Fruit fly (Drosophila melanogaster) ovary, adult (tissue): ENCODE measurements around the gene CG15443.

Experiments
- CG17801 ChIP-seq: fragments of 200-800 bp; optimal IDR thresholded peaks from 2 replicates; lab custom pipeline; 2019; ENCODE audit warnings: missing biosample characterization, mild to moderate bottlenecking, missing genetic modification characterization, moderate library complexity; ENCODE audit not compliant: partially characterized antibody

Gene CG15443

DNA sequence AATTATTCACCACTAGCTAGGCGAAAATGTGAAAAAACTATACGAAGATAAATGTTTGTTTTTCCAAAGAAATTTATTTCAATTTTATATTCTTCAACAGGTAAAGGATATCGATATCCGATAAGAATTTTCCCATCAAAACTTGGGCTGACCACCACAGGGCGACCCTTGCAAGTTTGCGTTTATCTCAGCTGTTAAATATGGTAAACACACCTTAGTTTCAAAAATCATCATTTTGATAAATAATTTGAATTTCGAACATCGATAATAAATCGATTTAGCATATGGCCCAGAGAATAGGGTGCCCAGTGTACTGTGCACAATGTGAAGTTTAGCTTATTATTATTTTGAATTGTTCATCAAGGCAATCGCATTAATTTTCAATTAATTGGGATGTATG, at the start of gene CG15443, which contains the start of gene Paris:
TSS of gene CG15443 (minus strand) at position 125 of the 400 bp plus-strand sequence.
TSS of gene Paris (plus strand) at position 289 of the 400 bp plus-strand sequence.
- TF ChIP-seq CG17801 (GFP tag; lab: Kevin White, UChicago), result no peak

DNA sequence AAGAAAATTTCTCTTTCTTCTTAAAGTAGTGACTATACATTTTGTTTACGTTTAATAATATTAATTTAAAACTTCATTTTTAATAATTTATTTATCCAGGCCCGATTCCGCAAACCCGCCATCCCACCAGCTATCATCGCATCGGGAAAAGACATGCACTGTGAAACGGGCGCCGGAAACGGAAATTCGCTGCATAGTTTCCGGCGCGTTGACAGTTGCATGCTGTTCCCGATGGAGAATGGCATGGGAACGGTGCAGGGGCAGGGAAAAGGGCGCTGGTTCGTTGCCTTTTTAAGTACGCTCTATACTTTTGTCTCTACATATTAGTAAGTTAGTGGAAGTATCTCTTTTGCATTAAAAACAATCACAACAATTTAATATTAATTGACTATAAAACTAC, 14.7 kb upstream of the CG15443 start:
- no peak for TF ChIP-seq CG17801 (GFP tag; lab: Kevin White, UChicago)

DNA sequence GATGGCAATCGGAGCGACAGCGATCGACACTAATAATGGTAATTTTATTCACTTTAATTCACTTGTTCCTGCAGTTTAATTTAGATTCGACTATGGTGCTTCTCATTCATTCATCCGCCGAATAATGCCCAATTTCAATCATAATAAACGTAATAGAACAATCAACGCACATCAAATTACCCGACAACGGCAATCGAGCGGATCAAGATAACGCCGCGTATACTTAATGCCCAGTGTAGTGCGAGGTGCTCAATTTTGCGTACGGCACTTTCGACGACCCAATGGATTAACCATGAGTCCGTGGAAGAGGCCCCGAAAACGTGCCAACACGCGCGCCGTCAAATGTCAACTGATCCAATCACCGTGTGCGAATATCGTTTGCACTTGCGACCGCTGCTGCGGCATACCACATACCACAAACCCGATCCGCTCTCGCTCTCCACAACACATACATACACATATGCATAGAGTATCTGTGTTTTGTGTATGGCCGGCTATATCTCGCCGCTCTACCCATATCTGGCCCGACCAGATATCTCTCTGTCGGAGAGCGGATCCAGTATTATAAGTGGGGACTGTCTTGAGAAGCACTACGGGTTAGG, 13.5 kb upstream of the CG15443 start, which contains the start of gene ine:
TSS of gene ine (minus strand) at position 351 of the 602 bp plus-strand sequence.
- TF ChIP-seq CG17801 (GFP tag; lab: Kevin White, UChicago), result no peak

DNA sequence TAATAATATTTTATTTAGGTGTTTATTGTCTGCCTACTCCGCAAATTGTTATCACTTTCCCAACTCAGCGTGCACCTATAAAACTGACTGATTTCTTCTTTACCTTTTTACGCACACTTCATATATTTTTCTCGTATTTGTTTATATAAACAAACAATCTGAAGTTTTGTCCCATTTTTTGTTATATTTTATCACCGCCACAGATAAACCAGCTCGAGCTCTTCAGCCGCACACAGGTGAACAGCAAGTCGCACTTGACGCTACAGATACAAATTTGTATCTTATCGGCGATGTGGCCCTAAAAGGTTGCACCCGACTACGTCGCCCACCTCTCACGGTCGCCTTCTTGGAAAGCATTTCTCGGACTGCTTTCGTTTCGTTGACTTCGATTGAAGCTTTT, 12.2 kb upstream of the CG15443 start:
- TF ChIP-seq CG17801 (GFP tag; lab: Kevin White, UChicago), result no peak

DNA sequence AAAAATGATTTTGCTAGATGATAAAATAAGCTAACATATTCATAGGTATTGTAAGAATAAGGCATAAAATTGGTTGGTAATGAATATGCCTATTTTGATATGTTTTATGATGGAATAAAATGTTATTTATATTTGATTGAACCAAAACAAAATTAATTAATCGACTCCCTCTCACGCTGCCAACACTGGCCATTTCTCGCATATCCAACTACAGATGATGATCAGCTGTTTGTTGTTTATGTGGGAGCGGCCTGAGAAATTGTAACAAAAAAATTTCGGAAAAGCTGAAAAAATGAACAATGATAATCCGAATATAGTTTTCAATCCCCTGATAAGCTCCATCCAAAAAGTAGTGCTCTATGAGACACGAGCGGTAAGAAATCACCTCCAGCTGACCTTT, 1.7 kb upstream of the CG15443 start, which contains the start of gene FIG4:
TSS of gene FIG4 (plus strand) at position 229 of the 400 bp plus-strand sequence.
- peak; percentile 12 for TF ChIP-seq CG17801 (GFP tag; lab: Kevin White, UChicago)

DNA sequence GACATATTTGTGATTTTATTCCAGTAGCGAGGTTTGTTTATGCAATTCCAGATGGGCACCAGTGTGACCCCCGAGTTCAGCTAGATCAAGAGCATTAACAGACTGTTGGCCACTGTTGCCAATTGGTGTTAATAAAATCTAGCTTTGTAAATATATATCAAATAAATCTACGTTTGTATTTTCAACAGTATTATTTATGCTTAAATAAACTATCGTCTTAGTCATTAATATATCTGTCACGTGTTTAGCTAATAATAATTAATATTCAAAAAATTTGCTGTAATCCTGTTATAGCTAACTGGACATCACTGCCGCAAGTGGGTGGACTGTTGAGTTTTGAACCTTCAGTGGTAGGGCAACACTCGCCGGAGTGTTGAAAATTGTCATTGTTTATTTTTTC, 3.7 kb downstream of the CG15443 start, which contains the start of the genes mRpL27 and CG15435:
TSS of gene mRpL27 (minus strand) at position 96 of the 400 bp plus-strand sequence.
TSS of gene CG15435 (plus strand) at position 187 of the 400 bp plus-strand sequence.
- no peak for TF ChIP-seq CG17801 (GFP tag; lab: Kevin White, UChicago)

DNA sequence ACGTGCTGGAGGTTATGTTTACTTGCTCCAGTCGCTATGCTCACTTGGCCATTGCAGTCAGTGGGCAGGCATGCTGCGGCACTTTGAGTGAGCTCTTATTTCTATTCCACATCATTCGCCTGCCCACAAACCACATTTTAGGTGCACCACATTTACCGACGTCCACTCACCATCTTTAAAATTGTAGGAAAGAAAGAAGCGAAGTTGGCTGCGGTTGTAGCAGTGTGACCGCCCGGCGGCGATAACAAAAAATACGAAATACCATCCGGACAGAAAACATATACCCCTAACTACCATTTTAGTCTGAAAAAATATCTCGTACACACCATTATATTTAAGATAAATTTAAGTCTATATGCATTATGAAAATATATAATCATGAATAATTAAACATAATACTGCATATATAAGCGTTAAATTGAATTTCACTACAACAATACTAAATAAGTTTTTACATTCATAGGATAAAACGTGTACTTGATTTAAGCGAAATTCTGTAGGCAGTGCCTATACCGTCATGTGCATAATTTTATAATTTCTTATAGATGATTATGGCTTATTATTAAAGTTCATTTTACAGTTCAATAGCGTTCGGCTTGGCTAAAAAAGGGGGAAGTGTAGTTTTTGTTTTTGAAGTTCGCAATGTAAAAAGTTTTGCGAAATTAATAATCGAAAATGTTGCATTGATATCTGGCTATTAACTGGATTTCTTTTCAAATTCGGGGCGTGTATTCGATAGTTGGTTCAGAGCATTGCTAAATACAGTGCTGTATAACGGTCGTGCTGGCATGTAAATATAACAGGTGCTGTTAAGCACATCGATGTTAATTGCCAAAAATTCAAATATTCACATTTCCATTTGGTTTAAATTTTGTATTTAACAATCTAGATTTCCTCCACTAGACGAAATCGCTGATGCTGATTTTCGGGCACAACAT, 4.9 kb downstream of the CG15443 start, which contains the start of gene RpL27A:
TSS of gene RpL27A (minus strand) at position 246 of the 938 bp plus-strand sequence.
- peak; percentile 61 for TF ChIP-seq CG17801 (GFP tag; lab: Kevin White, UChicago)

DNA sequence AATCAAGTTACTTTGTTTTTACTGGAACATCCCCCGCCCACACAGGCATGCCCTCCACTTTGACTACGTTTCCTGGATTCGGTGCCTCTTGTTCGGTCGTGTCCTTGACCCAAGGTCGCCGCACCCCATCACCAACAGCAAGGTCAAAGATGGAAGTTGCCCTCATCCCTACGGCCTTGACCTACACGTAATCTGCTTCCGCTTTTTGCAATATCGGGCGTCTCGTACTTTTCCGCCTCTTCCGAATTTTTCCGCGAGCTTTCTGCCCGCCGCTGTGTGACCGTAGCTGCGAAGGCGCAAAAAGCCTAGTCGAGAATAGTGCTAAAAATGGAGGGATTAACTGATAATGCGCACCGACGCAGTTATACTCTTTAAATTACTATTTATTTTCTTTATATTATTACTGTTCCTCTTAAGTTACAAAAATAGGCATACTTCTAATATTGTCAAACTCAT, 6.7 kb downstream of the CG15443 start, which contains the start of gene Gs1l:
TSS of gene Gs1l (minus strand) at position 269 of the 456 bp plus-strand sequence.
- peak; percentile 26 for TF ChIP-seq CG17801 (GFP tag; lab: Kevin White, UChicago)

DNA sequence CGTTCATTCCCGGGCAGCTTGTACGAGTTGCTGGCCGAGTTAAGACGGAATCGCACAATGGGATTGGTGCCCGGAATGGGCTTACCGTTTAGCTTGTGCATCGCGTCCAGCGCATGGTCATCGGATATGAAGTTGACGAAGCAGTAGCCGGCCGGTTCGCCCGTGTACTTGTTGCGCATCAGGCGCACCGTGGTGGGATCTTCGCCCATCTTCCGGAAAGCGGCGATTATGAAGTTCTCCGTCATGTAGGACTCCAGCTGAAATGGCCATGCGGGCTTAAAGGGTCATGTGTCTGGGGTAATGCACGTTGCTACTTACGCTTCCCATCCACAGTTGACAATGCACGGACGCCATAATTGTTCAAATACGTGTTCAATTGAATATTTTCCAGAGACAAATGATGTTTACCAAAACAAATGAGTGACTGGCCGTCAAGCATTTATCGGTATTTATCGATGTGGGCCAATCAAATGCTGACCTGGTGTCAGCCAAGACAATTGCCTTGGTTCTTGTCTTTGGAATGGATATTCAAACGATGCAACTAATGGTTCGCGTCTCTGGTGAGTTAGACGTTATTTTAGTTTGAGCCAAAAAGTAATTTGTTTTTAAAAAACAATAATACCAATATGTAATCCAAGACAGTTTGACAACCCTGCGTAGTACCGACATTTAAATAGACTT, 9.1 kb downstream of the CG15443 start, which contains the start of the genes Secp43 and ND-B8:
TSS of gene Secp43 (minus strand) at position 445 of the 681 bp plus-strand sequence.
TSS of gene ND-B8 (plus strand) at position 618 of the 681 bp plus-strand sequence.
- no peak for TF ChIP-seq CG17801 (GFP tag; lab: Kevin White, UChicago)

DNA sequence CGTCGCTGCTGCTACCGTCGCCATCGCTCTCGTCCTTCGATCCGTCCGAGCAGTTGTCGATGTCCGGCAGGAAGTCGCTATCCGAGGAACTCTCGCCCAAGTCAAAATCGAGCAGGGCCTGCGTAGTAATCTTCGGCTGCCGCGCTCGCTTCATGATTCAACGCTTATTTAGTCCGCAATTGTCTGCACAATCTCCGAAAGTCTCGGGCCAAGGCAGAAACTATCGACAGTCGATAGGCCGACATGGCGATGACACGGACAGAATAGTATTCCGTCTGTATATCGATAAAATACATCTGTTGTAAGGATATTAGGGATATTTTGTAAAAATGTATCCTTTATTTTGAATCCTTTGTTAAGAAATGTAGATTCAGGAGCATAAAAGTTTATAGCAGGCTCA, 10.4 kb downstream of the CG15443 start, which contains the start of gene CG15439:
TSS of gene CG15439 (minus strand) at position 241 of the 400 bp plus-strand sequence.
- no peak for TF ChIP-seq CG17801 (GFP tag; lab: Kevin White, UChicago)

DNA sequence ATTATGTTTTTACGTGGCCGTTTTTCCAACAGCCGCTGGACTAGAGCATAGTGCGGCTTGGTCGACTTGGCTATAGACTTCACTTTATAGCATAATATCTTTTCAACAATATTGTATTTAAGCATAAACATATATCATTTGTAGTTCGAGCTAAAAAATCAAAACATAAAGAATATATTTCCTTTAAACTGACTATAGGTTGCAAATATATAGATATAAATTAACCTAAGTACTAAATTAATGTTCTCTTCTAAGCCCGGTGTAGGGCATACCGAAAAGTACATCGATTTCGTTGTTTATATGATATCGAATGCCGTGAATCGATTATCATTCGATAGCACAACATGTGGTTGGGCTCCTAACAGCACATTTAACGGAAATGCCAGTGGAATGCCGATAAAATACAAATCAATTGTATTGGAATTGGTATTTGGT, 14.6 kb downstream of the CG15443 start, which contains the start of gene MFS18:
TSS of gene MFS18 (minus strand) at position 54 of the 435 bp plus-strand sequence.
- TF ChIP-seq CG17801 (GFP tag; lab: Kevin White, UChicago), result peak; percentile 89

DNA sequence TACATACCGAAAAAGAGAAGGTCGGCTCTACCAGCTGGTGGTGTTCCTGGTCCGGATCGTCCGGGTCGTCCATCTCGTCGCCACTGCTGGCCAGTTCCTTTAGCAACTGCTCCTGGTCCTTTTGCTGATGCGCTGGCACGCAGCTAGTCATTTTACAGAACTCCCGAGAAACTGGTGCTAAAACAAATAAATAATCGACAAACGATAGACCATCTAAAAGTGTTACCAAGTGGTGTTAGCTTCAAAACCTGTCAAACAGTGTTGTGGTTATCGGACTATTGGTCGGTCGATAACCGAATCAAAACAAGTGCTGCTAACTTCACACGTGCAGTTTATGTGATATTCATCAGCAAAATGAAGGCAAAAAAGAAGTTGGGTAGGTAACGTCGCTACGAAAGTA, 18.8 kb downstream of the CG15443 start, which contains the start of the genes morgue and Elp3:
TSS of gene morgue (minus strand) at position 224 of the 400 bp plus-strand sequence.
TSS of gene Elp3 (plus strand) at position 276 of the 400 bp plus-strand sequence.
- peak; percentile 3 for TF ChIP-seq CG17801 (GFP tag; lab: Kevin White, UChicago)

DNA sequence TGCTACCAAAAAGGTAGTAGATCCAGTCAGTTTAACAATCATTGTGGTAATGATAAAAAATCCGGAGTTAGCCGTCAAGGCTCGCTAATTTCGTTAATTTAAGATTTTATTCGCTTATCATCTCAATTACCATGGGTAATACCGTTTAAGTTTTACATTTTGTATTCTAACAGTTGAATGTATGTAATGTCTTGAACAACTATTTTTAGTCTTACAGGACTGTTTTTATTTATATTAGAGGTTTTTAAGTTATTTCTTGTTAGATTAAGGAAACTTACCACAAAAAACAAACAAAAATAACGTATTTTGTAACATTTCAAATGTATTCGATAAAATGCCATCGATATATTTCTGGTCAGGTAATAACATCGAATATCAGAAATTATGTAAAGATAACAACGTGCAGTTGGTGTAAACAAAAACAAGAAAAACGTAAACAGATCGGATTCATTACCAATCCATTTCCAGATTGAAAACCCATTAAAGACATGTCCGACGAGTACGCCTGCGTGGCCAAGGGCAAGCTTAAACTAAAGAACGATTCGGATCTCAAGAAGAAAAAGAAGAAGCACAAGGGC, 21.1 kb downstream of the CG15443 start, which contains the start of the genes Sfp24F and CG15432:
TSS of gene Sfp24F (minus strand) at position 51 of the 578 bp plus-strand sequence.
TSS of gene CG15432 (plus strand) at position 311 of the 578 bp plus-strand sequence.
- peak; percentile 14 for TF ChIP-seq CG17801 (GFP tag; lab: Kevin White, UChicago)
